Fruit fly (Drosophila melanogaster) whole organism, adult: Measurements from ENCODE around the gene ND-39.

Experiments
- CG1620 ChIP-seq: fragments of 200-800 bp; sonication (Bioruptor generic); optimal IDR thresholded peaks from 2 replicates; lab custom pipeline; 2016; ENCODE audit warnings: missing biosample characterization, missing genetic modification characterization
- CG33017 ChIP-seq: fragments of 200-800 bp; sonication (Bioruptor generic); optimal IDR thresholded peaks from 2 replicates; lab custom pipeline; 2018; ENCODE audit warnings: missing biosample characterization, mild to moderate bottlenecking, missing genetic modification characterization, moderate library complexity
- CG5204 ChIP-seq: fragments of 200-800 bp; sonication (Bioruptor generic); optimal IDR thresholded peaks from 2 replicates; lab custom pipeline; 2016; ENCODE audit warnings: missing biosample characterization, missing genetic modification characterization
- CG7101 ChIP-seq: fragments of 200-800 bp; sonication (Bioruptor generic); optimal IDR thresholded peaks from 2 replicates; lab custom pipeline; 2018; ENCODE audit warnings: missing biosample characterization, mild to moderate bottlenecking, missing genetic modification characterization, moderate library complexity
- Clk ChIP-seq: fragments of 200-800 bp; sonication (Bioruptor generic); optimal IDR thresholded peaks from 2 replicates; lab custom pipeline; 2017; ENCODE audit warnings: missing biosample characterization, missing genetic modification characterization
- Crg-1 ChIP-seq: fragments of 200-800 bp; sonication (Bioruptor generic); optimal IDR thresholded peaks from 2 replicates; lab custom pipeline; 2016; ENCODE audit warnings: missing biosample characterization, missing genetic modification characterization
- Hr96 ChIP-seq: fragments of 200-800 bp; sonication (Bioruptor generic); optimal IDR thresholded peaks from 2 replicates; lab custom pipeline; 2016; ENCODE audit warnings: missing biosample characterization, missing genetic modification characterization
- Mnt ChIP-seq: fragments of 200-800 bp; sonication (Bioruptor generic); optimal IDR thresholded peaks from 2 replicates; lab custom pipeline; 2016; ENCODE audit warnings: missing biosample characterization, mild to moderate bottlenecking, missing genetic modification characterization
- kay ChIP-seq: fragments of 200-800 bp; sonication (Bioruptor generic); peaks from one replicate; lab custom pipeline; 2016; ENCODE audit warnings: missing biosample characterization, missing genetic modification characterization, borderline replicate concordance
- ovo ChIP-seq: fragments of 200-800 bp; sonication (Bioruptor generic); optimal IDR thresholded peaks from 2 replicates; lab custom pipeline; 2016; ENCODE audit warnings: missing biosample characterization, missing genetic modification characterization
- tj ChIP-seq: fragments of 200-800 bp; sonication (Bioruptor generic); optimal IDR thresholded peaks from 3 replicates; lab custom pipeline; 2017; ENCODE audit warnings: missing biosample characterization, mild to moderate bottlenecking, missing genetic modification characterization, moderate library complexity

dm6 chr3L:20509121-20509934, 17.4 kb downstream of the ND-39 start:
- TF ChIP-seq Crg-1 (GFP tag; lab: Kevin White, UChicago) (peak; percentile 32), CG5204 (GFP tag; lab: Kevin White, UChicago) (peak; percentile 79), kay (no peak), Hr96 (peak; percentile 67), Mnt (GFP tag; lab: Kevin White, UChicago) (peak; percentile 65), CG1620 (GFP tag; lab: Kevin White, UChicago) (peak; percentile 38), ovo (GFP tag; lab: Kevin White, UChicago) (no peak), CG33017 (peak; percentile 69), Clk (GFP tag; lab: Kevin White, UChicago) (peak; percentile 49), CG7101 (tag; lab: Kevin White, UChicago) (peak; percentile 70), tj (GFP tag; lab: Kevin White, UChicago) (peak; percentile 93)
